Worm (Caenorhabditis elegans) whole organism, L4 larva: Measurements from ENCODE around the gene pgap-3.
A peak's percentile ranks its signal among the peaks of the same experiment; 100 is the strongest.

Source experiments
- Y105C5A.15 ChIP-seq: fragments of 200-800 bp; sonication (Bioruptor generic); IDR thresholded peaks from 2 replicates; pipeline ENCODE4 v1.3.6; 2022; ENCODE audit warnings: missing genetic modification characterization, missing compliant biosample characterization
- nhr-11 ChIP-seq: fragments of 150-350 bp; optimal IDR thresholded peaks from 2 replicates; lab custom pipeline; 2014; ENCODE audit warnings: missing biosample characterization, missing genetic modification characterization
- ztf-7 ChIP-seq: fragments of 150-350 bp; optimal IDR thresholded peaks from 2 replicates; lab custom pipeline; 2014; ENCODE audit warnings: missing biosample characterization, missing genetic modification characterization

DNA sequence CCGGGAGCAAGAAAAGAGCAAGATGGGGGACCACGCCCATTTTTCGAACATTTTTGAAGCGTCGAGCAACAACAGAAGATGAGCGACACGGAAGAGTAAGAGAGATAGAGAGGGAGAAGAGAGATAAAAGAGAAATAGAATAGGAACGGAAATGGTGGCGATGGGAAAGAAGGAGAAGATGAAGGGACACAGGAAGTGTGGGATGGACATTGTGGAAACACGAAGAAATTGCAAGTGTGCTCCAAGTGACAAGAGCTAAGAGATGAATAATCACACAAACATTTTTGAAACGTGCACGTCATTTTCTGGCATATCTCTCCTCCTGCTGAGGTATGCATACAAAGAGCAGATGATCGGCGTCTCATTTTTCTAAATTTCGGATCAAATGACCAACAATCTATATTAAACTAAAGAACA, 17.2 kb downstream of the pgap-3 start:
- no peak for TF ChIP-seq ztf-7
- TF ChIP-seq Y105C5A.15 (GFP tag; lab: Robert Waterston, UW) = no peak
- TF ChIP-seq nhr-11 (tag; lab: Kevin White, UChicago) = peak; percentile 50
